Fruit fly (Drosophila melanogaster) whole organism, embryonic: ENCODE data around the gene E2f2.

Source experiments
- Asciz ChIP-seq: fragments of 200-800 bp; sonication (Bioruptor generic); optimal IDR thresholded peaks from 2 replicates; lab custom pipeline; 2017; ENCODE audit warnings: missing biosample characterization, mild to moderate bottlenecking, missing genetic modification characterization, missing genetic modification reagents
- CG10959 ChIP-seq: fragments of 200-800 bp; sonication (Bioruptor generic); IDR thresholded peaks from 2 replicates; pipeline ENCODE4 v1.3.6; 2022; ENCODE audit warnings: missing biosample characterization, missing genetic modification characterization
- CG11247 ChIP-seq: fragments of 200-800 bp; sonication (Bioruptor generic); IDR thresholded peaks from 2 replicates; pipeline ENCODE4 v1.3.6; 2022; ENCODE audit warnings: missing biosample characterization, missing genetic modification characterization
- CG11723 ChIP-seq: fragments of 200-800 bp; sonication (Bioruptor generic); optimal IDR thresholded peaks from 2 replicates; lab custom pipeline; 2017; ENCODE audit warnings: missing biosample characterization, mild to moderate bottlenecking, missing genetic modification characterization
- CG12744 ChIP-seq: fragments of 200-800 bp; sonication (Bioruptor generic); optimal IDR thresholded peaks from 2 replicates; lab custom pipeline; 2016; ENCODE audit warnings: missing biosample characterization, missing genetic modification characterization
- CG12942 ChIP-seq: fragments of 200-800 bp; sonication (Bioruptor generic); optimal IDR thresholded peaks from 3 replicates; lab custom pipeline; 2016; ENCODE audit warnings: missing biosample characterization, missing genetic modification characterization
- CG13287 ChIP-seq: fragments of 200-800 bp; sonication (Bioruptor generic); IDR thresholded peaks from 2 replicates; pipeline ENCODE4 v1.3.6; 2022; ENCODE audit warnings: missing biosample characterization, missing genetic modification characterization; ENCODE audit not compliant: partially characterized antibody
- CG15696 ChIP-seq: fragments of 200-800 bp; sonication (Bioruptor generic); optimal IDR thresholded peaks from 2 replicates; lab custom pipeline; 2019; ENCODE audit warnings: missing biosample characterization, mild to moderate bottlenecking, missing genetic modification characterization, moderate library complexity
- CG16863 ChIP-seq: fragments of 200-800 bp; sonication (Bioruptor generic); optimal IDR thresholded peaks from 3 replicates; lab custom pipeline; 2016; ENCODE audit warnings: missing biosample characterization, missing genetic modification characterization
- CG17186 ChIP-seq: fragments of 200-800 bp; sonication (Bioruptor generic); optimal IDR thresholded peaks from 3 replicates; lab custom pipeline; 2017; ENCODE audit warnings: missing biosample characterization, missing genetic modification reagents, missing genetic modification characterization
- CG18262 ChIP-seq: fragments of 200-800 bp; optimal IDR thresholded peaks from 3 replicates; lab custom pipeline; 2019; ENCODE audit warnings: missing biosample characterization, mild to moderate bottlenecking, missing genetic modification characterization, moderate library complexity
- CG2202 ChIP-seq: fragments of 200-800 bp; sonication (Bioruptor generic); optimal IDR thresholded peaks from 2 replicates; lab custom pipeline; 2018; ENCODE audit warnings: missing biosample characterization, mild to moderate bottlenecking, missing genetic modification characterization
- CG2678 ChIP-seq: fragments of 200-800 bp; sonication (Bioruptor generic); optimal IDR thresholded peaks from 3 replicates; lab custom pipeline; 2019; ENCODE audit warnings: missing biosample characterization, mild to moderate bottlenecking, missing genetic modification characterization, moderate library complexity
- CG2889 ChIP-seq: fragments of 200-800 bp; sonication (Bioruptor generic); IDR thresholded peaks from 3 replicates; pipeline ENCODE4 v1.3.6; 2022; ENCODE audit warnings: missing biosample characterization, missing genetic modification characterization
- CG31224 ChIP-seq: fragments of 200-800 bp; sonication (Bioruptor generic); IDR thresholded peaks from 2 replicates; pipeline ENCODE4 v1.3.6; 2022; ENCODE audit warnings: missing biosample characterization, missing genetic modification characterization
- CG32767 ChIP-seq: fragments of 200-800 bp; sonication (Bioruptor generic); IDR thresholded peaks from 2 replicates; pipeline ENCODE4 v1.3.6; 2022; ENCODE audit warnings: missing biosample characterization, missing genetic modification characterization
- CG34422 ChIP-seq: fragments of 200-800 bp; sonication (Bioruptor generic); IDR thresholded peaks from 3 replicates; pipeline ENCODE4 v1.3.6; 2022; ENCODE audit warnings: missing biosample characterization, missing genetic modification characterization
- CG4707 ChIP-seq: fragments of 200-800 bp; sonication (Bioruptor generic); optimal IDR thresholded peaks from 2 replicates; lab custom pipeline; 2018; ENCODE audit warnings: missing biosample characterization, mild to moderate bottlenecking, missing genetic modification characterization, moderate library complexity
- CG4820 ChIP-seq: fragments of 200-800 bp; sonication (Bioruptor generic); optimal IDR thresholded peaks from 3 replicates; lab custom pipeline; 2016; ENCODE audit warnings: missing biosample characterization, missing genetic modification characterization
- CG7372 ChIP-seq: fragments of 200-800 bp; sonication (Bioruptor generic); IDR thresholded peaks from 2 replicates; pipeline ENCODE4 v1.3.6; 2022; ENCODE audit warnings: missing biosample characterization, missing genetic modification characterization
- CG7786 ChIP-seq: fragments of 200-800 bp; sonication (Bioruptor generic); optimal IDR thresholded peaks from 2 replicates; lab custom pipeline; 2016; ENCODE audit warnings: missing biosample characterization, missing genetic modification characterization
- CG8478 ChIP-seq: fragments of >200 bp; optimal IDR thresholded peaks from 2 replicates; lab custom pipeline; 2018
- CG9797 ChIP-seq: fragments of 200-800 bp; sonication (Bioruptor generic); optimal IDR thresholded peaks from 3 replicates; lab custom pipeline; 2018; ENCODE audit warnings: missing biosample characterization, mild to moderate bottlenecking, missing genetic modification characterization
- Dad ChIP-seq: fragments of 200-800 bp; sonication (Bioruptor generic); optimal IDR thresholded peaks from 3 replicates; lab custom pipeline; 2016; ENCODE audit warnings: missing biosample characterization, missing genetic modification characterization
- GATAe ChIP-seq: fragments of 200-800 bp; sonication (Bioruptor generic); conservative IDR thresholded peaks from 2 replicates; pipeline ENCODE4 v1.3.6; 2022; ENCODE audit warnings: missing biosample characterization, missing genetic modification characterization
- Lpt ChIP-seq: fragments of >200 bp; optimal IDR thresholded peaks from 2 replicates; lab custom pipeline; 2018; ENCODE audit warnings: missing biosample characterization, missing genetic modification characterization
- Nf-YB ChIP-seq: fragments of 200-800 bp; sonication (Bioruptor generic); optimal IDR thresholded peaks from 3 replicates; lab custom pipeline; 2019; ENCODE audit warnings: missing biosample characterization, mild to moderate bottlenecking, missing genetic modification characterization, moderate library complexity
- Sry-δ ChIP-seq: fragments of 200-800 bp; sonication (Bioruptor generic); optimal IDR thresholded peaks from 2 replicates; lab custom pipeline; 2016; ENCODE audit warnings: missing biosample characterization, missing genetic modification characterization
- ase ChIP-seq: fragments of 200-800 bp; sonication (Bioruptor generic); IDR thresholded peaks from 3 replicates; pipeline ENCODE4 v1.3.6; 2022; ENCODE audit warnings: missing biosample characterization, missing genetic modification characterization
- ato ChIP-seq: fragments of 200-800 bp; sonication (Bioruptor generic); IDR thresholded peaks from 2 replicates; pipeline ENCODE4 v1.3.6; 2022; ENCODE audit warnings: missing biosample characterization, missing genetic modification characterization; ENCODE audit not compliant: partially characterized antibody
- chn ChIP-seq: fragments of 200-800 bp; sonication (Bioruptor generic); optimal IDR thresholded peaks from 2 replicates; lab custom pipeline; 2016; ENCODE audit warnings: missing biosample characterization, missing genetic modification characterization
- ci ChIP-seq: fragments of 200-800 bp; sonication (Bioruptor generic); IDR thresholded peaks from 3 replicates; pipeline ENCODE4 v1.3.6; 2022; ENCODE audit warnings: missing biosample characterization, missing genetic modification characterization
- crc ChIP-seq: fragments of 200-800 bp; sonication (Bioruptor generic); optimal IDR thresholded peaks from 2 replicates; lab custom pipeline; 2016; ENCODE audit warnings: missing biosample characterization, missing genetic modification characterization
- da ChIP-seq: fragments of 200-800 bp; sonication (Bioruptor generic); optimal IDR thresholded peaks from 2 replicates; lab custom pipeline; 2016; ENCODE audit warnings: missing biosample characterization, missing genetic modification characterization
- ems ChIP-seq: fragments of 200-800 bp; sonication (Bioruptor generic); optimal IDR thresholded peaks from 3 replicates; lab custom pipeline; 2016; ENCODE audit warnings: missing biosample characterization, missing genetic modification characterization
- gce ChIP-seq: fragments of 200-800 bp; sonication (Bioruptor generic); IDR thresholded peaks from 3 replicates; pipeline ENCODE4 v1.3.6; 2022; ENCODE audit warnings: missing biosample characterization, missing genetic modification characterization
- ham ChIP-seq: fragments of 200-800 bp; sonication (Bioruptor generic); IDR thresholded peaks from 2 replicates; pipeline ENCODE4 v1.3.6; 2022; ENCODE audit warnings: missing biosample characterization, missing genetic modification characterization
- hb ChIP-seq: fragments of 200-800 bp; sonication (Bioruptor generic); IDR thresholded peaks from 3 replicates; pipeline ENCODE4 v1.3.6; 2022; ENCODE audit warnings: missing biosample characterization, missing genetic modification characterization; ENCODE audit not compliant: partially characterized antibody
- lbe ChIP-seq: fragments of 200-800 bp; sonication (Bioruptor generic); optimal IDR thresholded peaks from 2 replicates; lab custom pipeline; 2016; ENCODE audit warnings: missing biosample characterization, mild to moderate bottlenecking, missing genetic modification characterization
- lola ChIP-seq, 3 experiments: fragments of >200 bp in 2 of 3; fragments of 200-800 bp in 1 of 3; sonication (Bioruptor generic) in 1 of 3; optimal IDR thresholded peaks; 2 replicates each; lab custom pipeline; 2017 to 2019; ENCODE audit warnings: missing biosample characterization in 3 of 3, missing genetic modification characterization in 3 of 3, mild to moderate bottlenecking in 1 of 3, moderate library complexity in 1 of 3
- maf-S ChIP-seq: fragments of 200-800 bp; sonication (Bioruptor generic); optimal IDR thresholded peaks from 2 replicates; lab custom pipeline; 2016; ENCODE audit warnings: missing biosample characterization, missing genetic modification characterization
- pan ChIP-seq, 4 experiments: fragments of >200 bp in 3 of 4; fragments of 200-800 bp in 1 of 4; sonication (Bioruptor generic) in 1 of 4; optimal IDR thresholded peaks in 3 of 4; IDR thresholded peaks in 1 of 4; 2 replicates each; pipeline versions ENCODE4 v1.3.6 to Lab custom; 2017 to 2022; ENCODE audit warnings: missing biosample characterization in 2 of 4, missing genetic modification characterization in 2 of 4, mixed read lengths in 1 of 4
- peb ChIP-seq: fragments of 200-800 bp; sonication (Bioruptor generic); IDR thresholded peaks from 2 replicates; pipeline ENCODE4 v1.3.6; 2022; ENCODE audit warnings: missing biosample characterization, missing genetic modification characterization
- pfk ChIP-seq: fragments of 200-800 bp; sonication (Bioruptor generic); optimal IDR thresholded peaks from 2 replicates; lab custom pipeline; 2018; ENCODE audit warnings: missing biosample characterization, mild to moderate bottlenecking, missing genetic modification characterization, moderate library complexity
- pho ChIP-seq: fragments of 200-800 bp; sonication (Bioruptor generic); optimal IDR thresholded peaks from 2 replicates; lab custom pipeline; 2016; ENCODE audit warnings: missing biosample characterization, missing genetic modification characterization
- psq ChIP-seq: fragments of 200-800 bp; sonication (Bioruptor generic); optimal IDR thresholded peaks from 2 replicates; lab custom pipeline; 2017; ENCODE audit warnings: missing biosample characterization, missing genetic modification characterization
- shn ChIP-seq: fragments of 200-800 bp; sonication (Bioruptor generic); optimal IDR thresholded peaks from 3 replicates; lab custom pipeline; 2016; ENCODE audit warnings: missing biosample characterization, missing genetic modification characterization
- sima ChIP-seq: fragments of 200-800 bp; sonication (Bioruptor generic); optimal IDR thresholded peaks from 2 replicates; lab custom pipeline; 2016; ENCODE audit warnings: missing biosample characterization, missing genetic modification characterization
- slou ChIP-seq: fragments of 200-800 bp; sonication (Bioruptor generic); optimal IDR thresholded peaks from 3 replicates; lab custom pipeline; 2016; ENCODE audit warnings: missing biosample characterization, missing genetic modification characterization
- so ChIP-seq: fragments of 200-800 bp; sonication (Bioruptor generic); IDR thresholded peaks from 3 replicates; pipeline ENCODE4 v1.3.6; 2022; ENCODE audit warnings: missing biosample characterization, missing genetic modification characterization
- tap ChIP-seq: fragments of 200-800 bp; optimal IDR thresholded peaks from 3 replicates; lab custom pipeline; 2019; ENCODE audit warnings: missing biosample characterization, mild to moderate bottlenecking, missing genetic modification characterization, moderate library complexity

The E2f2 gene

dm6 chr2L:21142972-21143385 lies 13.6 kb downstream of the E2f2 start, which contains the start of gene pths (continued):
- TF ChIP-seq ci (GFP tag; lab: Robert Waterston, UW) = no peak
- no peak for TF ChIP-seq CG2202 (tag; lab: Kevin White, UChicago)
- peak; percentile 38 for TF ChIP-seq CG7786 (GFP tag; lab: Kevin White, UChicago)
- TF ChIP-seq gce (GFP tag; lab: Robert Waterston, UW) = no peak
- no peak; the same call in 2 of the 3 replicates for TF ChIP-seq CG34422 (GFP tag; lab: Robert Waterston, UW)
- no peak for TF ChIP-seq CG18262 (tag; lab: Kevin White, UChicago)
- no peak for TF ChIP-seq so (GFP tag; lab: Robert Waterston, UW)
- 0 out of 2 replicates have a peak, but pooled peaks have one; percentile 60 for TF ChIP-seq CG11247
- peak; percentile 71; the same call in 1 of the 2 replicates for TF ChIP-seq ato (GFP tag; lab: Robert Waterston, UW)
- peak; percentile 47 for TF ChIP-seq pfk (GFP tag; lab: Kevin White, UChicago)
- TF ChIP-seq Nf-YB = no peak
- TF ChIP-seq CG12744 (GFP tag; lab: Kevin White, UChicago) = peak; percentile 22
- peak; percentile 78 for TF ChIP-seq CG13287
- no peak for TF ChIP-seq CG4707 (GFP tag; lab: Kevin White, UChicago)
- TF ChIP-seq CG2678 (tag; lab: Kevin White, UChicago) = no peak
- TF ChIP-seq hb (GFP tag; lab: Robert Waterston, UW) = peak; percentile 78
- peak; percentile 51 for TF ChIP-seq CG12942 (GFP tag; lab: Kevin White, UChicago)
- no peak for TF ChIP-seq psq
- peak; percentile 97 for TF ChIP-seq Sry-δ (GFP tag; lab: Kevin White, UChicago)
- TF ChIP-seq Asciz = no peak
- 0 out of 3 replicates have a peak, but pooled peaks have one; percentile 31 for TF ChIP-seq CG2889
- TF ChIP-seq sima (GFP tag; lab: Kevin White, UChicago) = no peak
- TF ChIP-seq CG10959 (GFP tag; lab: Robert Waterston, UW) = no peak
- TF ChIP-seq slou (GFP tag; lab: Kevin White, UChicago) = peak; percentile 60
- TF ChIP-seq chn = no peak
- peak in 2 of 3 experiments; percentile 5 to 80 for TF ChIP-seq lola (GFP tag; optimal IDR thresholded peaks at IDR 0.05; lab: Kevin White, UChicago)
- peak; percentile 42 for TF ChIP-seq CG15696 (tag; lab: Kevin White, UChicago)
- peak; percentile 50 for TF ChIP-seq CG4820 (GFP tag; lab: Kevin White, UChicago)
- TF ChIP-seq crc = no peak
- no peak for TF ChIP-seq CG31224 (GFP tag; lab: Robert Waterston, UW)
- no peak for TF ChIP-seq CG16863 (GFP tag; lab: Kevin White, UChicago)
- TF ChIP-seq CG8478 (lab: Kevin White, UChicago) = no peak
- TF ChIP-seq Lpt (GFP tag; lab: Kevin White, UChicago) = no peak
- peak; percentile 8 for TF ChIP-seq CG9797
- no peak for TF ChIP-seq tap (tag; lab: Kevin White, UChicago)
- TF ChIP-seq pan (optimal IDR thresholded peaks at IDR 0.05; lab: Kevin White, UChicago) = no peak
- TF ChIP-seq pan (GFP tag; optimal IDR thresholded peaks at IDR 0.05 in 1 of 2, IDR thresholded peaks at IDR 0.05 in 1 of 2) = peak in 1 of 2 experiments; percentile 51
- TF ChIP-seq lbe (GFP tag; lab: Kevin White, UChicago) = no peak
- TF ChIP-seq ase (GFP tag; lab: Robert Waterston, UW) = no peak; the same call in 1 of the 3 replicates
- no peak for TF ChIP-seq Dad (GFP tag; lab: Kevin White, UChicago)
- TF ChIP-seq GATAe (GFP tag; lab: Robert Waterston, UW) = no peak
- no peak for TF ChIP-seq ems (GFP tag; lab: Kevin White, UChicago)
- TF ChIP-seq CG32767 (GFP tag; lab: Robert Waterston, UW) = no peak
- TF ChIP-seq CG17186 = peak; percentile 65
- no peak for TF ChIP-seq peb (GFP tag; lab: Robert Waterston, UW)
- no peak for TF ChIP-seq CG11723 (GFP tag; lab: Kevin White, UChicago)
- peak; percentile 68 for TF ChIP-seq pho (GFP tag; lab: Kevin White, UChicago)
- TF ChIP-seq CG7372 = no peak
- no peak for TF ChIP-seq da (GFP tag; lab: Kevin White, UChicago)
- no peak for TF ChIP-seq shn (GFP tag; lab: Kevin White, UChicago)
- no peak for TF ChIP-seq ham (GFP tag; lab: Robert Waterston, UW)
- TF ChIP-seq maf-S (GFP tag; lab: Kevin White, UChicago) = peak; percentile 50
